Fruit fly (Drosophila melanogaster) whole organism, wandering third instar larva: ENCODE data around the gene CG13481.
A peak's percentile ranks its signal among the peaks of the same experiment; 100 is the strongest.

Experiments used
- Abd-B ChIP-seq: fragments of >200 bp; optimal IDR thresholded peaks from 2 replicates; lab custom pipeline; 2017; ENCODE audit warnings: missing biosample characterization, missing genetic modification characterization
- CG32264 ChIP-seq: fragments of 200-800 bp; sonication (Bioruptor generic); optimal IDR thresholded peaks from 2 replicates; lab custom pipeline; 2016; ENCODE audit warnings: missing biosample characterization, missing genetic modification characterization
- CG9705 ChIP-seq: fragments of 200-800 bp; sonication (Bioruptor generic); optimal IDR thresholded peaks from 2 replicates; lab custom pipeline; 2018; ENCODE audit warnings: missing biosample characterization, mild to moderate bottlenecking, missing genetic modification characterization
- CrebA ChIP-seq: fragments of 200-800 bp; sonication (Bioruptor generic); optimal IDR thresholded peaks from 2 replicates; lab custom pipeline; 2016; ENCODE audit warnings: missing biosample characterization, mild to moderate bottlenecking, missing genetic modification characterization, borderline replicate concordance
- Dfd ChIP-seq: fragments of >200 bp; optimal IDR thresholded peaks from 2 replicates; lab custom pipeline; 2017; ENCODE audit warnings: missing biosample characterization, missing genetic modification characterization
- HLH106 ChIP-seq: fragments of 200-800 bp; optimal IDR thresholded peaks from 3 replicates; lab custom pipeline; 2019; ENCODE audit warnings: missing biosample characterization, mild to moderate bottlenecking, missing genetic modification characterization, moderate library complexity
- Hnf4 ChIP-seq: fragments of 200-800 bp; sonication (Bioruptor generic); optimal IDR thresholded peaks from 2 replicates; lab custom pipeline; 2016; ENCODE audit warnings: missing biosample characterization, mild to moderate bottlenecking, missing genetic modification characterization
- Hr78 ChIP-seq: fragments of >200 bp; optimal IDR thresholded peaks from 2 replicates; lab custom pipeline; 2017; ENCODE audit warnings: missing biosample characterization, missing genetic modification characterization
- Hr83 ChIP-seq: fragments of 200-300 bp; sonication (Bioruptor generic); optimal IDR thresholded peaks from 2 replicates; lab custom pipeline; 2016; ENCODE audit warnings: missing biosample characterization, mild to moderate bottlenecking, missing genetic modification characterization, moderate library complexity; ENCODE audit not compliant: poor library complexity, severe bottlenecking
- Jra ChIP-seq: sonication (Bioruptor generic); optimal IDR thresholded peaks from 2 replicates; lab custom pipeline; 2016; ENCODE audit warnings: missing biosample characterization, missing genetic modification characterization
- Myc ChIP-seq: fragments of >200 bp; optimal IDR thresholded peaks from 2 replicates; lab custom pipeline; 2017
- N ChIP-seq: fragments of >200 bp; optimal IDR thresholded peaks from 2 replicates; lab custom pipeline; 2018; ENCODE audit warnings: missing biosample characterization, missing external identifiers, missing genetic modification characterization
- OdsH ChIP-seq: fragments of 200-800 bp; sonication (Bioruptor generic); optimal IDR thresholded peaks from 2 replicates; lab custom pipeline; 2016; ENCODE audit warnings: missing biosample characterization, mild to moderate bottlenecking, missing genetic modification characterization
- Rel ChIP-seq, 2 experiments: fragments of 200-800 bp; sonication (Bioruptor generic) in 1 of 2; optimal IDR thresholded peaks; 2 replicates in 1 of 2; 3 replicates in 1 of 2; lab custom pipeline; 2016 to 2019; ENCODE audit warnings: mild to moderate bottlenecking in 2 of 2, missing biosample characterization in 2 of 2, missing genetic modification characterization in 2 of 2, moderate library complexity in 1 of 2
- Sp1 ChIP-seq: fragments of 200-800 bp; sonication (Bioruptor generic); optimal IDR thresholded peaks from 3 replicates; lab custom pipeline; 2019; ENCODE audit warnings: missing biosample characterization, mild to moderate bottlenecking, missing genetic modification characterization, moderate library complexity
- Vsx2 ChIP-seq: fragments of 200-300, 225-300 bp; sonication (Bioruptor generic); optimal IDR thresholded peaks from 2 replicates; lab custom pipeline; 2018; ENCODE audit warnings: missing biosample characterization, missing genetic modification characterization; ENCODE audit not compliant: partially characterized antibody
- br ChIP-seq: fragments of 200-800 bp; sonication (Bioruptor generic); optimal IDR thresholded peaks from 2 replicates; lab custom pipeline; 2016; ENCODE audit warnings: missing biosample characterization, missing genetic modification characterization
- brk ChIP-seq: fragments of 200-800 bp; sonication (Bioruptor generic); optimal IDR thresholded peaks from 2 replicates; lab custom pipeline; 2016; ENCODE audit warnings: missing biosample characterization, mild to moderate bottlenecking, missing genetic modification characterization
- dl ChIP-seq, 2 experiments: fragments of 175-275, 200-275 bp in 1 of 2; fragments of 200-275 bp in 1 of 2; sonication (Bioruptor generic); optimal IDR thresholded peaks; lab custom pipeline; 2018; ENCODE audit warnings: mild to moderate bottlenecking in 2 of 2, missing biosample characterization in 2 of 2, missing genetic modification characterization in 2 of 2, moderate library complexity in 2 of 2; ENCODE audit not compliant: partially characterized antibody in 2 of 2, insufficient read depth in 1 of 2
- dmrt93B ChIP-seq: fragments of 200-800 bp; sonication (Bioruptor generic); optimal IDR thresholded peaks from 2 replicates; lab custom pipeline; 2018; ENCODE audit warnings: missing biosample characterization, mild to moderate bottlenecking, missing genetic modification characterization
- ey ChIP-seq: fragments of 200-800 bp; sonication (Bioruptor generic); optimal IDR thresholded peaks from 2 replicates; lab custom pipeline; 2016; ENCODE audit warnings: missing biosample characterization, missing genetic modification characterization
- foxo ChIP-seq, 2 experiments: fragments of 200-800 bp; sonication (Bioruptor generic); optimal IDR thresholded peaks; 2 replicates in 1 of 2; 3 replicates in 1 of 2; lab custom pipeline; 2016 to 2017; ENCODE audit warnings: missing biosample characterization in 2 of 2, missing genetic modification characterization in 2 of 2
- fru ChIP-seq: fragments of 200-800 bp; sonication (Bioruptor generic); optimal IDR thresholded peaks from 3 replicates; lab custom pipeline; 2016; ENCODE audit warnings: missing biosample characterization, mild to moderate bottlenecking, missing genetic modification characterization
- h ChIP-seq: fragments of 200-800 bp; sonication (Bioruptor generic); optimal IDR thresholded peaks from 3 replicates; lab custom pipeline; 2016; ENCODE audit warnings: missing biosample characterization, mild to moderate bottlenecking, missing genetic modification characterization
- jim ChIP-seq: fragments of 175-275, 200-325 bp; sonication (Bioruptor generic); optimal IDR thresholded peaks from 2 replicates; lab custom pipeline; 2016; ENCODE audit warnings: missing biosample characterization, mild to moderate bottlenecking, missing genetic modification characterization
- pan ChIP-seq: fragments of >200 bp; optimal IDR thresholded peaks from 2 replicates; lab custom pipeline; 2017
- psq ChIP-seq: fragments of 200-800 bp; sonication (Bioruptor generic); optimal IDR thresholded peaks from 3 replicates; lab custom pipeline; 2017; ENCODE audit warnings: missing biosample characterization, mild to moderate bottlenecking, missing genetic modification characterization, moderate library complexity
- rgr ChIP-seq: fragments of 200-800 bp; sonication (Bioruptor generic); optimal IDR thresholded peaks from 3 replicates; lab custom pipeline; 2016; ENCODE audit warnings: missing biosample characterization, mild to moderate bottlenecking, missing genetic modification characterization
- sv ChIP-seq: fragments of 200-800 bp; sonication (Bioruptor generic); optimal IDR thresholded peaks from 3 replicates; lab custom pipeline; 2016; ENCODE audit warnings: missing biosample characterization, missing genetic modification characterization
- tai ChIP-seq: sonication (Bioruptor generic); optimal IDR thresholded peaks from 2 replicates; lab custom pipeline; 2016; ENCODE audit warnings: missing biosample characterization, missing genetic modification characterization
- usp ChIP-seq: fragments of >200 bp; optimal IDR thresholded peaks from 2 replicates; lab custom pipeline; 2017; ENCODE audit warnings: missing biosample characterization, missing genetic modification characterization
- woc ChIP-seq: sonication (Bioruptor generic); optimal IDR thresholded peaks from 2 replicates; lab custom pipeline; 2016; ENCODE audit warnings: missing biosample characterization, mild to moderate bottlenecking, missing genetic modification characterization

CG13481 gene

dm6 chr3L:14338886-14339285 is 30.6 kb downstream of the CG13481 start:
- peak; percentile 68 for TF ChIP-seq psq (GFP tag; lab: Kevin White, UChicago)
- peak; percentile 65 for TF ChIP-seq woc (GFP tag; lab: Kevin White, UChicago)
- peak; percentile 83 for TF ChIP-seq br (GFP tag; lab: Kevin White, UChicago)
- peak; percentile 81 for TF ChIP-seq Hnf4
- TF ChIP-seq dmrt93B (GFP tag; lab: Kevin White, UChicago): peak; percentile 49
- peak; percentile 66 for TF ChIP-seq tai (GFP tag; lab: Kevin White, UChicago)
- TF ChIP-seq OdsH (GFP tag; lab: Kevin White, UChicago): peak; percentile 78
- peak; percentile 77 for TF ChIP-seq ey (GFP tag; lab: Kevin White, UChicago)
- TF ChIP-seq CrebA (GFP tag; lab: Kevin White, UChicago): no peak
- peak; percentile 71 for TF ChIP-seq brk (GFP tag; lab: Kevin White, UChicago)
- peak; percentile 84 for TF ChIP-seq fru (GFP tag; lab: Kevin White, UChicago)
- peak in 1 of 2 experiments; percentile 86 for TF ChIP-seq foxo (GFP tag; optimal IDR thresholded peaks at IDR 0.05; lab: Kevin White, UChicago)
- TF ChIP-seq Sp1 (GFP tag; lab: Kevin White, UChicago): peak; percentile 63
- TF ChIP-seq Abd-B (GFP tag; lab: Kevin White, UChicago): no peak
- TF ChIP-seq Hr78 (GFP tag; lab: Kevin White, UChicago): no peak
- no peak for TF ChIP-seq Dfd (GFP tag; lab: Kevin White, UChicago)
- no peak for TF ChIP-seq N
- peak; percentile 54 for TF ChIP-seq HLH106
- TF ChIP-seq Rel (GFP tag; optimal IDR thresholded peaks at IDR 0.05; lab: Kevin White, UChicago): no peak
- no peak for TF ChIP-seq Rel (tag; optimal IDR thresholded peaks at IDR 0.05; lab: Kevin White, UChicago)
- TF ChIP-seq h: peak; percentile 82
- no peak for TF ChIP-seq usp (GFP tag; lab: Kevin White, UChicago)
- TF ChIP-seq CG32264 (GFP tag; lab: Kevin White, UChicago): no peak
- TF ChIP-seq CG9705 (GFP tag; lab: Kevin White, UChicago): peak; percentile 1
- peak; percentile 81 for TF ChIP-seq rgr
- no peak for TF ChIP-seq Hr83 (GFP tag; lab: Kevin White, UChicago)
- TF ChIP-seq, all 38 proteins: peak for 16

dm6 chr3L:14335880-14336279 is 33.6 kb downstream of the CG13481 start:
- TF ChIP-seq sv (GFP tag; lab: Kevin White, UChicago) (peak; percentile 13), Hnf4 (no peak)
- TF ChIP-seq, all 38 proteins: peak for 1

dm6 chr3L:14332533-14332932 is 37.0 kb downstream of the CG13481 start:
- TF ChIP-seq CG9705 (GFP tag; lab: Kevin White, UChicago) (no peak), OdsH (GFP tag; lab: Kevin White, UChicago) (no peak), Dfd (GFP tag; lab: Kevin White, UChicago) (no peak), Rel (GFP tag; optimal IDR thresholded peaks at IDR 0.05; lab: Kevin White, UChicago) (no peak), Rel (tag; optimal IDR thresholded peaks at IDR 0.05; lab: Kevin White, UChicago) (no peak), dl (GFP tag; optimal IDR thresholded peaks at IDR 0.05; lab: Kevin White, UChicago; ENCODE audit: insufficient read depth in 1 of 2, partially characterized antibody in 2 of 2) (no peak), CG32264 (GFP tag; lab: Kevin White, UChicago) (no peak)

dm6 chr3L:14329042-14329441 is 40.5 kb downstream of the CG13481 start, which contains the start of gene CG13482:
TSS of gene CG13482 (plus strand) at chr3L:14329346.
- TF ChIP-seq Vsx2 (GFP tag; lab: Kevin White, UChicago): no peak
- no peak for TF ChIP-seq Jra (GFP tag; lab: Kevin White, UChicago)
- TF ChIP-seq Rel (GFP tag; optimal IDR thresholded peaks at IDR 0.05; lab: Kevin White, UChicago): no peak
- TF ChIP-seq Rel (tag; optimal IDR thresholded peaks at IDR 0.05; lab: Kevin White, UChicago): peak; percentile 95
- peak; percentile 42 for TF ChIP-seq Dfd (GFP tag; lab: Kevin White, UChicago)

dm6 chr3L:14328437-14328836 is 41.1 kb downstream of the CG13481 start:
- TF ChIP-seq Rel (GFP tag; optimal IDR thresholded peaks at IDR 0.05; lab: Kevin White, UChicago): no peak
- peak; percentile 24 for TF ChIP-seq Rel (tag; optimal IDR thresholded peaks at IDR 0.05; lab: Kevin White, UChicago)
- TF ChIP-seq Myc: no peak
- TF ChIP-seq ey (GFP tag; lab: Kevin White, UChicago): peak; percentile 7
- TF ChIP-seq woc (GFP tag; lab: Kevin White, UChicago): peak; percentile 1
- peak; percentile 6 for TF ChIP-seq rgr
- TF ChIP-seq h: peak; percentile 41
- TF ChIP-seq jim (GFP tag; lab: Kevin White, UChicago): no peak
- TF ChIP-seq psq (GFP tag; lab: Kevin White, UChicago): peak; percentile 18
- TF ChIP-seq foxo (GFP tag; optimal IDR thresholded peaks at IDR 0.05; lab: Kevin White, UChicago): peak in 1 of 2 experiments; percentile 25
- TF ChIP-seq pan (lab: Kevin White, UChicago): no peak
